Worm (Caenorhabditis elegans) whole organism, late embryonic: ENCODE data around the gene Y32G9A.2.

Source experiments
- K02D7.2 ChIP-seq: sonication (generic microtip); optimal IDR thresholded peaks from 2 replicates; lab custom pipeline; 2017; ENCODE audit warnings: mild to moderate bottlenecking, missing genetic modification characterization, missing compliant biosample characterization
- Y22D7AL.16 ChIP-seq: sonication (generic microtip); optimal IDR thresholded peaks from 2 replicates; lab custom pipeline; 2016; ENCODE audit warnings: missing genetic modification characterization, missing compliant biosample characterization
- ama-1 ChIP-seq: fragments of 150-350 bp; optimal IDR thresholded peaks from 2 replicates; lab custom pipeline; 2014
- ceh-48 ChIP-seq: sonication (generic microtip); optimal IDR thresholded peaks from 2 replicates; lab custom pipeline; 2016; ENCODE audit warnings: missing genetic modification characterization, inconsistent platforms, missing compliant biosample characterization
- fkh-10 ChIP-seq: fragments of 150-350 bp; optimal IDR thresholded peaks from 2 replicates; lab custom pipeline; 2014; ENCODE audit warnings: missing biosample characterization, missing genetic modification reagents, missing genetic modification characterization
- nfya-1 ChIP-seq: sonication (generic microtip); optimal IDR thresholded peaks from 2 replicates; lab custom pipeline; 2017; ENCODE audit warnings: missing genetic modification characterization, mild to moderate bottlenecking, missing compliant biosample characterization, antibody characterized with exemption, moderate library complexity
- pag-3 ChIP-seq: sonication (generic microtip); optimal IDR thresholded peaks from 2 replicates; lab custom pipeline; 2016; ENCODE audit warnings: missing compliant biosample characterization, missing genetic modification characterization, borderline replicate concordance
- pha-4 ChIP-seq: fragments of 150-350 bp; optimal IDR thresholded peaks from 2 replicates; lab custom pipeline; 2018; ENCODE audit warnings: missing biosample characterization, missing genetic modification reagents, missing genetic modification characterization
- pqm-1 ChIP-seq: sonication (generic microtip); optimal IDR thresholded peaks from 2 replicates; lab custom pipeline; 2016; ENCODE audit warnings: missing genetic modification characterization, missing compliant biosample characterization
- tbx-2 ChIP-seq: sonication (generic microtip); optimal IDR thresholded peaks from 2 replicates; lab custom pipeline; 2016; ENCODE audit warnings: missing genetic modification characterization, missing compliant biosample characterization
- ttx-3 ChIP-seq: sonication (generic microtip); optimal IDR thresholded peaks from 2 replicates; lab custom pipeline; 2016; ENCODE audit warnings: missing genetic modification reagents, missing genetic modification characterization, missing compliant biosample characterization

DNA sequence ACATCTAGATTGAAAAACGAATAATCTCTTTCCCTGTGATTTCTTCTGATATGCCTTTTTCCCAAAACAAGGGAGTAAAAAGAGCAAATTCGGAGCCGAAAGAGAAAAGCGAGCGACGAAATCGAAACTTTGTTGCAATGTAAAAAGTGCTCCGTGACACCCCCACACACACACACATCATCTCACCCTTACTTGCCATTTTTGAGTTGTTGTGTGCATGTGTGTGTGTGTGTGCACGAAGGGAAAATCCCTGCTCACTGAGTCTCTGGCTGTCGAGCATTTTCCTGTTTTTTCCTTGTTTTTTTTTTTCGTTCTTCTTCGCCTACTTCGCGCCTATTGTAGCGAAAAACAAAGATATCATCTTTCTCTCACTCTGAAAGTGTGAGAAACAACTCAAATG, 31.3 kb upstream of the Y32G9A.2 start:
- TF ChIP-seq pqm-1 (no peak), Y22D7AL.16 (tag; lab: Kevin White, UChicago) (no peak), nfya-1 (tag; lab: Kevin White, UChicago) (no peak), fkh-10 (GFP tag; lab: Kevin White, UChicago) (no peak), K02D7.2 (tag; lab: Kevin White, UChicago) (no peak), pag-3 (tag; lab: Kevin White, UChicago) (no peak), tbx-2 (tag; lab: Kevin White, UChicago) (no peak), pha-4 (tag; lab: Kevin White, UChicago) (no peak), ttx-3 (tag; lab: Kevin White, UChicago) (no peak), ama-1 (no peak), ceh-48 (tag; lab: Kevin White, UChicago) (no peak)
